Fruit fly (Drosophila melanogaster): ENCODE data around the gene beta-Spec.

beta-Spec gene

dm6 chrX:17712995-17713739 lies 56.0 kb downstream of the beta-Spec start (continued):
- peak; percentile 57 for TF ChIP-seq PHDP (tag; optimal IDR thresholded peaks at IDR 0.05)
- no peak for TF ChIP-seq Dll (GFP tag; IDR thresholded peaks at IDR 0.05; ENCODE audit: partially characterized antibody)
- peak; percentile 75 for TF ChIP-seq odd (GFP tag; optimal IDR thresholded peaks at IDR 0.05)
- no peak for TF ChIP-seq Doc2 (GFP tag; IDR thresholded peaks at IDR 0.05)
- peak; percentile 45 for TF ChIP-seq CG12219 (GFP tag; optimal IDR thresholded peaks at IDR 0.05)
- TF ChIP-seq D19A (tag; optimal IDR thresholded peaks at IDR 0.05), result peak; percentile 53
- TF ChIP-seq gt (GFP tag; IDR thresholded peaks at IDR 0.05), result 0 out of 2 replicates have a peak, but pooled peaks have one; percentile 22
- no peak for TF ChIP-seq corto (GFP tag; optimal IDR thresholded peaks at IDR 0.05)
- TF ChIP-seq bab2 (GFP tag; optimal IDR thresholded peaks at IDR 0.05), result no peak
- TF ChIP-seq CG12299 (tag; optimal IDR thresholded peaks at IDR 0.05), result no peak
- TF ChIP-seq Trl (optimal IDR thresholded peaks at IDR 0.05), result no peak
- no peak for TF ChIP-seq Trl (GFP tag; optimal IDR thresholded peaks at IDR 0.05)
- no peak for TF ChIP-seq CG13287 (GFP tag; IDR thresholded peaks at IDR 0.05; ENCODE audit: partially characterized antibody)
- no peak for TF ChIP-seq Camta (GFP tag; optimal IDR thresholded peaks at IDR 0.05)
- peak; percentile 63 for TF ChIP-seq CG13775 (GFP tag; optimal IDR thresholded peaks at IDR 0.05)
- TF ChIP-seq fu2 (GFP tag; optimal IDR thresholded peaks at IDR 0.05), result no peak
- peak; percentile 62 for TF ChIP-seq CG15601 (tag; optimal IDR thresholded peaks at IDR 0.05)
- peak; percentile 44 for TF ChIP-seq bcd (GFP tag; optimal IDR thresholded peaks at IDR 0.05)
- no peak for TF ChIP-seq CG11560 (tag; IDR thresholded peaks at IDR 0.05)
- TF ChIP-seq NC2α (GFP tag; optimal IDR thresholded peaks at IDR 0.05), result no peak
- TF ChIP-seq CG3163 (GFP tag; optimal IDR thresholded peaks at IDR 0.05), result no peak
- TF ChIP-seq YL-1 (GFP tag; optimal IDR thresholded peaks at IDR 0.05), result no peak
- no peak for TF ChIP-seq maf-S (GFP tag; optimal IDR thresholded peaks at IDR 0.05)
- peak; percentile 55 for TF ChIP-seq tio (GFP tag; optimal IDR thresholded peaks at IDR 0.05)
- peak; percentile 82 for TF ChIP-seq CG14710 (tag; optimal IDR thresholded peaks at IDR 0.05)
- peak; percentile 13; the same call in 2 of the 3 replicates for TF ChIP-seq croc (GFP tag; conservative IDR thresholded peaks at IDR 0.05)
- TF ChIP-seq onecut (GFP tag; IDR thresholded peaks at IDR 0.05), result peak; percentile 9; the same call in 1 of the 2 replicates
- no peak for TF ChIP-seq repo (GFP tag; optimal IDR thresholded peaks at IDR 0.05)
- TF ChIP-seq CG11247 (GFP tag; IDR thresholded peaks at IDR 0.05), result peak; percentile 50; the same call in 1 of the 2 replicates
- TF ChIP-seq Rfx (GFP tag; IDR thresholded peaks at IDR 0.05), result peak; percentile 71
- TF ChIP-seq nerfin-2 (GFP tag; IDR thresholded peaks at IDR 0.05; ENCODE audit: partially characterized antibody), result no peak
- TF ChIP-seq dm (GFP tag; optimal IDR thresholded peaks at IDR 0.05), result no peak
- TF ChIP-seq dysf (GFP tag; IDR thresholded peaks at IDR 0.05), result peak; percentile 56; the same call in 2 of the 3 replicates
- TF ChIP-seq Fer3 (tag; optimal IDR thresholded peaks at IDR 0.05), result peak; percentile 37
- peak; percentile 16 for TF ChIP-seq CG3847 (GFP tag; IDR thresholded peaks at IDR 0.05)
- peak; percentile 38 for TF ChIP-seq CG8388 (GFP tag; optimal IDR thresholded peaks at IDR 0.05)
- no peak for TF ChIP-seq shn (GFP tag; optimal IDR thresholded peaks at IDR 0.05)
- peak; percentile 30; the same call in 1 of the 3 replicates for TF ChIP-seq CG34422 (GFP tag; IDR thresholded peaks at IDR 0.05)
- no peak for TF ChIP-seq grau (tag; optimal IDR thresholded peaks at IDR 0.05)
- TF ChIP-seq pita (GFP tag; optimal IDR thresholded peaks at IDR 0.05), result no peak
- TF ChIP-seq so (GFP tag; IDR thresholded peaks at IDR 0.05), result 0 out of 3 replicates have a peak, but pooled peaks have one; percentile 54
- peak; percentile 64; the same call in 1 of the 2 replicates for TF ChIP-seq ranshi (GFP tag; IDR thresholded peaks at IDR 0.05)
- peak; percentile 47 for TF ChIP-seq CG12391 (tag; optimal IDR thresholded peaks at IDR 0.05)
- TF ChIP-seq E2f2 (GFP tag; IDR thresholded peaks at IDR 0.05), result no peak
- TF ChIP-seq CG11398 (GFP tag; optimal IDR thresholded peaks at IDR 0.05), result no peak
- TF ChIP-seq Optix (GFP tag; IDR thresholded peaks at IDR 0.05), result peak; percentile 13; the same call in 1 of the 3 replicates
- TF ChIP-seq aop (GFP tag; IDR thresholded peaks at IDR 0.05), result no peak
- TF ChIP-seq CG7928 (GFP tag; optimal IDR thresholded peaks at IDR 0.05), result no peak
- no peak for TF ChIP-seq Doc3 (GFP tag; IDR thresholded peaks at IDR 0.05; ENCODE audit: partially characterized antibody)
- TF ChIP-seq BtbVII (GFP tag; optimal IDR thresholded peaks at IDR 0.05), result peak; percentile 48
